Worm (Caenorhabditis elegans) whole organism, mixed stage, embryonic: Measurements from ENCODE around the gene F53F1.2.

Experiments used
- ceh-39 ChIP-seq: fragments of 150-350 bp; optimal IDR thresholded peaks from 2 replicates; lab custom pipeline; 2014; ENCODE audit warnings: missing biosample characterization, missing genetic modification characterization
- ces-1 ChIP-seq: fragments of 150-350 bp; optimal IDR thresholded peaks from 2 replicates; lab custom pipeline; 2014; ENCODE audit warnings: missing biosample characterization, missing genetic modification reagents, missing genetic modification characterization
- elt-3 ChIP-seq: fragments of 150-350 bp; optimal IDR thresholded peaks from 2 replicates; lab custom pipeline; 2014; ENCODE audit warnings: missing biosample characterization, missing genetic modification characterization
- mab-5 ChIP-seq: fragments of 150-350 bp; optimal IDR thresholded peaks from 2 replicates; lab custom pipeline; 2014; ENCODE audit warnings: missing biosample characterization, missing genetic modification characterization
- mep-1 ChIP-seq: fragments of 150-350 bp; optimal IDR thresholded peaks from 2 replicates; lab custom pipeline; 2017; ENCODE audit warnings: missing biosample characterization, missing genetic modification reagents, missing genetic modification characterization, inconsistent platforms
- nhr-237 ChIP-seq: fragments of 150-350 bp; optimal IDR thresholded peaks from 2 replicates; lab custom pipeline; 2014; ENCODE audit warnings: missing biosample characterization, missing genetic modification characterization
- nhr-76 ChIP-seq: sonication (generic microtip); optimal IDR thresholded peaks from 2 replicates; lab custom pipeline; 2017; ENCODE audit warnings: missing biosample characterization, missing genetic modification characterization
- pha-4 ChIP-seq: fragments of 150-350 bp; optimal IDR thresholded peaks from 2 replicates; lab custom pipeline; 2018; ENCODE audit warnings: missing biosample characterization, missing genetic modification reagents, missing genetic modification characterization
- sem-2 ChIP-seq: fragments of 200-800 bp; sonication (Bioruptor generic); optimal IDR thresholded peaks from 2 replicates; lab custom pipeline; 2018; ENCODE audit warnings: mild to moderate bottlenecking, missing genetic modification characterization, missing compliant biosample characterization
- unc-62 ChIP-seq: fragments of 150-350 bp; optimal IDR thresholded peaks from 2 replicates; lab custom pipeline; 2014; ENCODE audit warnings: missing biosample characterization, missing genetic modification reagents, missing genetic modification characterization
- ztf-11 ChIP-seq: fragments of 150-350 bp; optimal IDR thresholded peaks from 2 replicates; lab custom pipeline; 2014; ENCODE audit warnings: missing biosample characterization, missing genetic modification characterization

Gene F53F1.2

DNA sequence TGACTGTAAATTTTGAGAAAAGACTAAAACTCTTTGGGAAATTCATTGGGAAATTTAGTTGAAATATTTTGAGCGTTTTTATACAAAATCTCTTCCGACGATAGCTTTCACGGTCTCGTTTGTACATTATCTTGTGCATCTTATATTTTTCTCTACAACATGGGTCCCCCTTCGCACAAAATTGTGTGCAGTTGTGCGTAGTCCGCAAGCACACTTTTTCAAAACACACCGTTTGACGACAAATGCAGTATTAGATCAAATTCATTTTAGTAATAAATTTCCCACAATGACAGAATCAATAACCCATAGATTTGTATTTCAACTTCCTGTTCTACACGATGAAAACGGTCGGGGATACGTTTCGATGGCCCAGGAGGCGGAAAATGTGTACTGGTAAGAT lies 51.2 kb downstream of the F53F1.2 start, which contains the start of gene F25H9.2:
Gene F25H9.2 (plus strand): TSS at position 226 of the 400 bp plus-strand sequence.
- no peak for TF ChIP-seq sem-2
- TF ChIP-seq elt-3 (tag; lab: Kevin White, UChicago): no peak
- TF ChIP-seq unc-62: no peak
- no peak for TF ChIP-seq mab-5 (tag; lab: Kevin White, UChicago)
- TF ChIP-seq nhr-237 (tag; lab: Kevin White, UChicago): no peak
- no peak for TF ChIP-seq nhr-76 (tag; lab: Kevin White, UChicago)
- TF ChIP-seq mep-1 (tag; lab: Kevin White, UChicago): peak; percentile 48
- TF ChIP-seq ztf-11: no peak
- peak; percentile 11 for TF ChIP-seq pha-4 (tag; lab: Kevin White, UChicago)
- TF ChIP-seq ceh-39 (tag; lab: Kevin White, UChicago): no peak
- TF ChIP-seq ces-1 (GFP tag; lab: Kevin White, UChicago): peak; percentile 29
